Fruit fly (Drosophila melanogaster) whole organism, pupa: ENCODE measurements around the gene CG42535.

Experiments
- CG32121 ChIP-seq: fragments of 200-800 bp; sonication (Bioruptor generic); IDR thresholded peaks from 2 replicates; pipeline ENCODE4 v1.3.6; 2022; ENCODE audit warnings: missing biosample characterization, missing genetic modification characterization
- CG34367 ChIP-seq: fragments of 200-800 bp; sonication (Bioruptor generic); optimal IDR thresholded peaks from 2 replicates; lab custom pipeline; 2018; ENCODE audit warnings: missing biosample characterization, mild to moderate bottlenecking, missing genetic modification characterization
- CG8301 ChIP-seq: fragments of 200-800 bp; sonication (Bioruptor generic); optimal IDR thresholded peaks from 2 replicates; lab custom pipeline; 2018; ENCODE audit warnings: missing biosample characterization, mild to moderate bottlenecking, missing genetic modification characterization
- rn ChIP-seq: fragments of 200-800 bp; sonication (Bioruptor generic); IDR thresholded peaks from 2 replicates; pipeline ENCODE4 v1.3.6; 2022; ENCODE audit warnings: missing biosample characterization, missing genetic modification characterization

- no peak for TF ChIP-seq CG32121 (GFP tag; lab: Robert Waterston, UW)
- TF ChIP-seq CG34367 (tag; lab: Kevin White, UChicago), result no peak
- TF ChIP-seq rn, result no peak
- TF ChIP-seq CG8301 (tag; lab: Kevin White, UChicago), result no peak
Observed at dm6 chr3L:10628384-10628783, 2.4 kb downstream of the CG42535 start, which contains the start of gene CG14151.
